Fruit fly (Drosophila melanogaster) whole organism, prepupa: Measurements from ENCODE around the gene yellow-k.

Experiments
- CG1621 ChIP-seq: fragments of 200-800 bp; sonication (Bioruptor generic); optimal IDR thresholded peaks from 3 replicates; lab custom pipeline; 2018; ENCODE audit warnings: missing biosample characterization, mild to moderate bottlenecking, missing genetic modification characterization
- CG32006 ChIP-seq: fragments of 200-800 bp; sonication (Bioruptor generic); optimal IDR thresholded peaks from 3 replicates; lab custom pipeline; 2017; ENCODE audit warnings: missing biosample characterization, mild to moderate bottlenecking, missing genetic modification characterization
- CG6854 ChIP-seq: fragments of 200-800 bp; sonication (Bioruptor generic); optimal IDR thresholded peaks from 2 replicates; lab custom pipeline; 2017; ENCODE audit warnings: missing biosample characterization, mild to moderate bottlenecking, missing genetic modification characterization
- OdsH ChIP-seq: fragments of 200-800 bp; sonication (Bioruptor generic); optimal IDR thresholded peaks from 3 replicates; lab custom pipeline; 2016; ENCODE audit warnings: missing biosample characterization, missing genetic modification characterization
- Smox ChIP-seq: fragments of 200-800 bp; sonication (Bioruptor generic); optimal IDR thresholded peaks from 3 replicates; lab custom pipeline; 2016; ENCODE audit warnings: missing biosample characterization, missing genetic modification characterization
- dsx ChIP-seq: fragments of 200-800 bp; optimal IDR thresholded peaks from 3 replicates; lab custom pipeline; 2019; ENCODE audit warnings: missing biosample characterization, mild to moderate bottlenecking, missing genetic modification characterization, moderate library complexity; ENCODE audit not compliant: poor library complexity, severe bottlenecking
- net ChIP-seq: fragments of 200-800 bp; sonication (Bioruptor generic); optimal IDR thresholded peaks from 3 replicates; lab custom pipeline; 2016; ENCODE audit warnings: missing biosample characterization, missing genetic modification characterization
- topi ChIP-seq: fragments of 200-800 bp; sonication (Bioruptor generic); optimal IDR thresholded peaks from 3 replicates; lab custom pipeline; 2016; ENCODE audit warnings: missing biosample characterization, missing genetic modification characterization

DNA sequence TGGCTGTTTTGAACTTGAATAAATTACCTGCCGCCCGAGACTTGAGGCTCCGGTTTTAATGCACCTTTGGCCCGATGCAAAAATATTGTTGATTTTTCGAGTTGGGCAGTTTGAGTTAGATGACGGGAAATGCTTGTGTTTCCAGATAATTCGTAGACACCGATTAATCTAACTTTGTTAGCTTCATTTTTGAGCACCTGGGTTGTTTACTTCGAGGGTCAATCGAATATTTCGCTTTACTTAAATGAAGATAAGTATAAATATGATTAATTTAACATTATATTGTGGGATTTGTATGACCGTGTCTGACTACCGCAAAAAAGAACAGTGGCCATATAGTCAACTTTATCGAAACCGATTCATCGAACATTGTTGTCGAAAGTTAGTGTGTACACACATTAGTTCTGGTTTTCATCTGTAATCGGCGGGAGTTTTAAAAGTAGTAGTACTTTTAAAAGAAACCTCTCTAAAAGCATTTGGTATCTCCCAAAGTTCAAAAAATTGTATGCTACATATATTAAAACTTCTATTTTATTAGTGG is 3.5 kb downstream of the yellow-k start, which contains the start of gene CG7945:
- TF ChIP-seq net (GFP tag; lab: Kevin White, UChicago) (no peak), CG32006 (GFP tag; lab: Kevin White, UChicago) (no peak), topi (GFP tag; lab: Kevin White, UChicago) (no peak), dsx (no peak), CG6854 (GFP tag; lab: Kevin White, UChicago) (no peak), Smox (GFP tag; lab: Kevin White, UChicago) (no peak), OdsH (GFP tag; lab: Kevin White, UChicago) (no peak), CG1621 (no peak)
